Fruit fly (Drosophila melanogaster) whole organism, embryonic: ENCODE results near the gene CG4972.
A peak's percentile ranks its signal among the peaks of the same experiment; 100 is the strongest.

Source experiments
- Asciz ChIP-seq: fragments of 200-800 bp; sonication (Bioruptor generic); optimal IDR thresholded peaks from 2 replicates; lab custom pipeline; 2017; ENCODE audit warnings: missing biosample characterization, mild to moderate bottlenecking, missing genetic modification characterization, missing genetic modification reagents
- B-H1 ChIP-seq: fragments of 200-800 bp; sonication (Bioruptor generic); IDR thresholded peaks from 3 replicates; pipeline ENCODE4 v1.3.6; 2022; ENCODE audit warnings: missing biosample characterization, missing genetic modification characterization
- Bteb2 ChIP-seq: fragments of 200-800 bp; sonication (Bioruptor generic); optimal IDR thresholded peaks from 2 replicates; lab custom pipeline; 2016; ENCODE audit warnings: missing biosample characterization, missing genetic modification characterization
- CG10267 ChIP-seq: fragments of 200-800 bp; sonication (Bioruptor generic); optimal IDR thresholded peaks from 2 replicates; lab custom pipeline; 2018; ENCODE audit warnings: missing biosample characterization, mild to moderate bottlenecking, missing genetic modification characterization, moderate library complexity
- CG10321 ChIP-seq: fragments of 200-800 bp; sonication (Bioruptor generic); IDR thresholded peaks from 2 replicates; pipeline ENCODE4 v1.3.6; 2022; ENCODE audit warnings: missing biosample characterization, missing genetic modification characterization
- CG11093 ChIP-seq: fragments of 200-800 bp; sonication (Bioruptor generic); IDR thresholded peaks from 3 replicates; pipeline ENCODE4 v1.3.6; 2022; ENCODE audit warnings: missing biosample characterization, missing genetic modification characterization
- CG11695 ChIP-seq: fragments of 200-800 bp; sonication (Bioruptor generic); IDR thresholded peaks from 3 replicates; pipeline ENCODE4 v1.3.6; 2022; ENCODE audit warnings: missing biosample characterization, missing genetic modification characterization
- CG13296 ChIP-seq: fragments of 200-800 bp; sonication (Bioruptor generic); optimal IDR thresholded peaks from 3 replicates; lab custom pipeline; 2018; ENCODE audit warnings: missing biosample characterization, mild to moderate bottlenecking, missing genetic modification characterization
- CG13424 ChIP-seq: fragments of 200-800 bp; sonication (Bioruptor generic); optimal IDR thresholded peaks from 2 replicates; lab custom pipeline; 2019; ENCODE audit warnings: missing biosample characterization, mild to moderate bottlenecking, missing genetic modification characterization, moderate library complexity
- CG15073 ChIP-seq: fragments of 200-800 bp; sonication (Bioruptor generic); optimal IDR thresholded peaks from 2 replicates; lab custom pipeline; 2016; ENCODE audit warnings: missing biosample characterization, missing genetic modification characterization
- CG15601 ChIP-seq: fragments of 200-800 bp; sonication (Bioruptor generic); optimal IDR thresholded peaks from 3 replicates; lab custom pipeline; 2019; ENCODE audit warnings: missing biosample characterization, mild to moderate bottlenecking, missing genetic modification characterization, moderate library complexity
- CG1603 ChIP-seq: fragments of 200-800 bp; sonication (Bioruptor generic); optimal IDR thresholded peaks from 2 replicates; lab custom pipeline; 2019; ENCODE audit warnings: missing biosample characterization, mild to moderate bottlenecking, missing genetic modification characterization, moderate library complexity
- CG17328 ChIP-seq: fragments of 200-800 bp; sonication (Bioruptor generic); IDR thresholded peaks from 2 replicates; pipeline ENCODE4 v1.3.6; 2022; ENCODE audit warnings: missing biosample characterization, missing genetic modification characterization
- CG18476 ChIP-seq: fragments of 200-800 bp; sonication (Bioruptor generic); optimal IDR thresholded peaks from 2 replicates; lab custom pipeline; 2016; ENCODE audit warnings: missing biosample characterization, mild to moderate bottlenecking, missing genetic modification characterization
- CG18764 ChIP-seq: fragments of 200-800 bp; sonication (Bioruptor generic); optimal IDR thresholded peaks from 3 replicates; lab custom pipeline; 2016; ENCODE audit warnings: missing biosample characterization, missing genetic modification characterization
- CG2875 ChIP-seq: fragments of 200-800 bp; sonication (Bioruptor generic); optimal IDR thresholded peaks from 2 replicates; lab custom pipeline; 2017; ENCODE audit warnings: missing biosample characterization, mild to moderate bottlenecking, missing genetic modification characterization, missing genetic modification reagents
- CG2889 ChIP-seq: fragments of 200-800 bp; sonication (Bioruptor generic); IDR thresholded peaks from 3 replicates; pipeline ENCODE4 v1.3.6; 2022; ENCODE audit warnings: missing biosample characterization, missing genetic modification characterization
- CG4282 ChIP-seq: fragments of 200-800 bp; sonication (Bioruptor generic); optimal IDR thresholded peaks from 2 replicates; lab custom pipeline; 2016; ENCODE audit warnings: missing biosample characterization, missing genetic modification characterization
- CG4820 ChIP-seq: fragments of 200-800 bp; sonication (Bioruptor generic); optimal IDR thresholded peaks from 3 replicates; lab custom pipeline; 2016; ENCODE audit warnings: missing biosample characterization, missing genetic modification characterization
- CG6254 ChIP-seq: fragments of 200-800 bp; sonication (Bioruptor generic); optimal IDR thresholded peaks from 3 replicates; lab custom pipeline; 2017; ENCODE audit warnings: mild to moderate bottlenecking, missing biosample characterization, missing genetic modification reagents, missing genetic modification characterization
- CG6689 ChIP-seq: fragments of 200-800 bp; sonication (Bioruptor generic); IDR thresholded peaks from 2 replicates; pipeline ENCODE4 v1.3.6; 2022; ENCODE audit warnings: missing biosample characterization, missing genetic modification characterization
- CG8388 ChIP-seq: fragments of 200-800 bp; sonication (Bioruptor generic); optimal IDR thresholded peaks from 2 replicates; lab custom pipeline; 2019; ENCODE audit warnings: missing biosample characterization, mild to moderate bottlenecking, missing genetic modification characterization, moderate library complexity
- CG9876 ChIP-seq: fragments of 200-800 bp; sonication (Bioruptor generic); optimal IDR thresholded peaks from 2 replicates; lab custom pipeline; 2016; ENCODE audit warnings: missing biosample characterization, missing genetic modification characterization
- CrebB ChIP-seq: fragments of 200-800 bp; sonication (Bioruptor generic); optimal IDR thresholded peaks from 3 replicates; lab custom pipeline; 2018; ENCODE audit warnings: missing biosample characterization, mild to moderate bottlenecking, missing genetic modification characterization
- Drgx ChIP-seq: fragments of 200-800 bp; sonication (Bioruptor generic); IDR thresholded peaks from 2 replicates; pipeline ENCODE4 v1.3.6; 2022; ENCODE audit warnings: missing biosample characterization, missing genetic modification characterization
- Eip74EF ChIP-seq, 2 experiments: fragments of 200-800 bp in 1 of 2; fragments of >200 bp in 1 of 2; sonication (Bioruptor generic) in 1 of 2; optimal IDR thresholded peaks; 2 replicates each; lab custom pipeline; 2017 to 2019; ENCODE audit warnings: missing biosample characterization in 2 of 2, missing genetic modification characterization in 2 of 2, mild to moderate bottlenecking in 1 of 2, moderate library complexity in 1 of 2
- HHEX ChIP-seq: fragments of 200-800 bp; sonication (Bioruptor generic); optimal IDR thresholded peaks from 3 replicates; lab custom pipeline; 2017; ENCODE audit warnings: missing biosample characterization, mild to moderate bottlenecking, missing genetic modification characterization, missing genetic modification reagents
- HmgZ ChIP-seq: fragments of 200-800 bp; sonication (Bioruptor generic); optimal IDR thresholded peaks from 2 replicates; lab custom pipeline; 2018; ENCODE audit warnings: missing biosample characterization, mild to moderate bottlenecking, missing genetic modification characterization
- Hsf ChIP-seq: fragments of 200-800 bp; sonication (Bioruptor generic); optimal IDR thresholded peaks from 3 replicates; lab custom pipeline; 2016; ENCODE audit warnings: missing biosample characterization, missing genetic modification characterization
- Lim3 ChIP-seq: fragments of 200-800 bp; sonication (Bioruptor generic); IDR thresholded peaks from 2 replicates; pipeline ENCODE4 v1.3.6; 2022; ENCODE audit warnings: missing biosample characterization, missing genetic modification characterization
- Nf-YC ChIP-seq: fragments of 200-800 bp; optimal IDR thresholded peaks from 3 replicates; lab custom pipeline; 2019; ENCODE audit warnings: missing biosample characterization, mild to moderate bottlenecking, missing genetic modification characterization, moderate library complexity
- Spps ChIP-seq: fragments of 200-800 bp; sonication (Bioruptor generic); optimal IDR thresholded peaks from 2 replicates; lab custom pipeline; 2018; ENCODE audit warnings: missing biosample characterization, mild to moderate bottlenecking, missing genetic modification characterization
- Trl ChIP-seq, 3 experiments: fragments of >200 bp in 2 of 3; fragments of 200-800 bp in 1 of 3; sonication (Bioruptor generic) in 1 of 3; optimal IDR thresholded peaks; 2 replicates in 1 of 3; 3 replicates in 2 of 3; lab custom pipeline; 2016 to 2017; ENCODE audit warnings: missing biosample characterization in 1 of 3, missing genetic modification characterization in 1 of 3
- Xbp1 ChIP-seq: fragments of 200-800 bp; sonication (Bioruptor generic); optimal IDR thresholded peaks from 3 replicates; lab custom pipeline; 2016; ENCODE audit warnings: missing biosample characterization, mild to moderate bottlenecking, missing genetic modification characterization
- Xrp1 ChIP-seq: fragments of 200-800 bp; sonication (Bioruptor generic); IDR thresholded peaks from 2 replicates; pipeline ENCODE4 v1.3.6; 2022; ENCODE audit warnings: missing biosample characterization, missing genetic modification characterization
- YL-1 ChIP-seq: fragments of 200-800 bp; sonication (Bioruptor generic); optimal IDR thresholded peaks from 3 replicates; lab custom pipeline; 2017; ENCODE audit warnings: missing biosample characterization, mild to moderate bottlenecking, missing genetic modification characterization
- aop ChIP-seq: fragments of 200-800 bp; sonication (Bioruptor generic); IDR thresholded peaks from 2 replicates; pipeline ENCODE4 v1.3.6; 2022; ENCODE audit warnings: missing biosample characterization, missing genetic modification characterization
- ara ChIP-seq: fragments of 200-800 bp; sonication (Bioruptor generic); IDR thresholded peaks from 2 replicates; pipeline ENCODE4 v1.3.6; 2022; ENCODE audit warnings: missing biosample characterization, missing genetic modification characterization
- ash1 ChIP-seq: fragments of 200-800 bp; sonication (Bioruptor generic); optimal IDR thresholded peaks from 2 replicates; lab custom pipeline; 2018; ENCODE audit warnings: missing biosample characterization, mild to moderate bottlenecking, missing genetic modification characterization
- az2 ChIP-seq: fragments of 200-800 bp; sonication (Bioruptor generic); optimal IDR thresholded peaks from 3 replicates; lab custom pipeline; 2016; ENCODE audit warnings: missing biosample characterization, missing genetic modification characterization
- hb ChIP-seq: fragments of 200-800 bp; sonication (Bioruptor generic); IDR thresholded peaks from 3 replicates; pipeline ENCODE4 v1.3.6; 2022; ENCODE audit warnings: missing biosample characterization, missing genetic modification characterization; ENCODE audit not compliant: partially characterized antibody
- hkb ChIP-seq, 2 experiments: fragments of 200-800 bp in 1 of 2; fragments of >200 bp in 1 of 2; sonication (Bioruptor generic) in 1 of 2; IDR thresholded peaks in 1 of 2; optimal IDR thresholded peaks in 1 of 2; 2 replicates each; pipeline versions ENCODE4 v1.3.6 to Lab custom; 2017 to 2022; ENCODE audit warnings: missing biosample characterization in 1 of 2, missing genetic modification characterization in 1 of 2
- kah ChIP-seq: fragments of 200-800 bp; sonication (Bioruptor generic); optimal IDR thresholded peaks from 2 replicates; lab custom pipeline; 2018; ENCODE audit warnings: missing biosample characterization, mild to moderate bottlenecking, missing genetic modification characterization
- nmo ChIP-seq: fragments of 200-800 bp; sonication (Bioruptor generic); optimal IDR thresholded peaks from 2 replicates; lab custom pipeline; 2018; ENCODE audit warnings: missing biosample characterization, mild to moderate bottlenecking, missing genetic modification characterization, moderate library complexity
- peb ChIP-seq: fragments of 200-800 bp; sonication (Bioruptor generic); IDR thresholded peaks from 2 replicates; pipeline ENCODE4 v1.3.6; 2022; ENCODE audit warnings: missing biosample characterization, missing genetic modification characterization
- sna ChIP-seq: fragments of 200-800 bp; sonication (Bioruptor generic); IDR thresholded peaks from 2 replicates; pipeline ENCODE4 v1.3.6; 2022; ENCODE audit warnings: missing biosample characterization, missing genetic modification characterization; ENCODE audit not compliant: partially characterized antibody
- stc ChIP-seq: fragments of 200-800 bp; sonication (Bioruptor generic); IDR thresholded peaks from 2 replicates; pipeline ENCODE4 v1.3.6; 2022; ENCODE audit warnings: missing biosample characterization, missing genetic modification characterization
- trem ChIP-seq: fragments of 200-800 bp; optimal IDR thresholded peaks from 3 replicates; lab custom pipeline; 2019; ENCODE audit warnings: missing biosample characterization, mild to moderate bottlenecking, missing genetic modification characterization, moderate library complexity
- ttk ChIP-seq: fragments of 200-800 bp; sonication (Bioruptor generic); IDR thresholded peaks from 2 replicates; pipeline ENCODE4 v2.1.2; 2022; ENCODE audit warnings: missing biosample characterization, missing genetic modification characterization
- unpg ChIP-seq: fragments of 200-800 bp; sonication (Bioruptor generic); optimal IDR thresholded peaks from 3 replicates; lab custom pipeline; 2018; ENCODE audit warnings: missing biosample characterization, mild to moderate bottlenecking, missing genetic modification characterization, moderate library complexity

CG4972 gene

dm6 chr2L:10276436-10276835 lies 38.2 kb upstream of the CG4972 start (continued):
- no peak for TF ChIP-seq Eip74EF (GFP tag; optimal IDR thresholded peaks at IDR 0.05; lab: Kevin White, UChicago)
- no peak for TF ChIP-seq sna
- no peak for TF ChIP-seq unpg (GFP tag; lab: Kevin White, UChicago)
- no peak for TF ChIP-seq CG9876
- no peak for TF ChIP-seq Nf-YC
- no peak for TF ChIP-seq hkb (optimal IDR thresholded peaks at IDR 0.05; lab: Kevin White, UChicago)
- TF ChIP-seq hkb (GFP tag; IDR thresholded peaks at IDR 0.05; lab: Robert Waterston, UW), result peak; percentile 48
- no peak for TF ChIP-seq aop (GFP tag; lab: Robert Waterston, UW)
- TF ChIP-seq CrebB (tag; lab: Kevin White, UChicago), result no peak
- peak; percentile 50 for TF ChIP-seq trem (tag; lab: Kevin White, UChicago)
- peak; percentile 64 for TF ChIP-seq stc (GFP tag; lab: Robert Waterston, UW)
- TF ChIP-seq Asciz (GFP tag; lab: Kevin White, UChicago), result peak; percentile 75
- no peak for TF ChIP-seq Bteb2 (GFP tag; lab: Kevin White, UChicago)
- TF ChIP-seq B-H1 (GFP tag; lab: Robert Waterston, UW), result peak; percentile 10; the same call in 1 of the 3 replicates
- TF ChIP-seq Drgx (GFP tag; lab: Robert Waterston, UW), result peak; percentile 74
- TF ChIP-seq HHEX (GFP tag; lab: Kevin White, UChicago), result no peak
- TF ChIP-seq ttk (GFP tag; lab: Robert Waterston, UW), result no peak
- TF ChIP-seq CG2889, result no peak
- no peak for TF ChIP-seq ash1 (GFP tag; lab: Kevin White, UChicago)
- TF ChIP-seq YL-1 (GFP tag; lab: Kevin White, UChicago), result peak; percentile 4
- peak; percentile 41 for TF ChIP-seq nmo (GFP tag; lab: Kevin White, UChicago)
- peak; percentile 18 for TF ChIP-seq CG15601
- TF ChIP-seq peb (GFP tag; lab: Robert Waterston, UW), result no peak
- peak; percentile 54 for TF ChIP-seq Spps
- peak; percentile 29 for TF ChIP-seq CG2875 (GFP tag; lab: Kevin White, UChicago)
- no peak for TF ChIP-seq CG13424
- peak; percentile 72 for TF ChIP-seq Xrp1 (GFP tag; lab: Robert Waterston, UW)
- peak; percentile 5 for TF ChIP-seq CG18764 (GFP tag; lab: Kevin White, UChicago)
- peak; percentile 57 for TF ChIP-seq CG10267 (tag; lab: Kevin White, UChicago)
- no peak for TF ChIP-seq HmgZ (tag; lab: Kevin White, UChicago)
- TF ChIP-seq Xbp1 (GFP tag; lab: Kevin White, UChicago), result no peak
- 0 out of 2 replicates have a peak, but pooled peaks have one; percentile 30 for TF ChIP-seq ara (GFP tag; lab: Robert Waterston, UW)
- TF ChIP-seq CG11093 (GFP tag; lab: Robert Waterston, UW), result no peak
- TF ChIP-seq CG18476, result no peak
- TF ChIP-seq kah (GFP tag; lab: Kevin White, UChicago), result peak; percentile 44
- TF ChIP-seq Lim3 (GFP tag; lab: Robert Waterston, UW), result no peak
- TF ChIP-seq Trl (optimal IDR thresholded peaks at IDR 0.05; lab: Kevin White, UChicago), result no peak
- no peak for TF ChIP-seq Trl (GFP tag; optimal IDR thresholded peaks at IDR 0.05; lab: Kevin White, UChicago)
- peak; percentile 23 for TF ChIP-seq az2 (GFP tag; lab: Kevin White, UChicago)
- TF ChIP-seq CG13296 (GFP tag; lab: Kevin White, UChicago), result no peak
- peak; percentile 46 for TF ChIP-seq CG8388 (GFP tag; lab: Kevin White, UChicago)
- TF ChIP-seq CG10321, result no peak
- TF ChIP-seq CG4282, result no peak
- TF ChIP-seq hb (GFP tag; lab: Robert Waterston, UW), result no peak
- 0 out of 2 replicates have a peak, but pooled peaks have one; percentile 31 for TF ChIP-seq CG17328 (GFP tag; lab: Robert Waterston, UW)
- peak; percentile 30; the same call in 1 of the 3 replicates for TF ChIP-seq CG11695 (GFP tag; lab: Robert Waterston, UW)
- no peak for TF ChIP-seq Hsf (GFP tag; lab: Kevin White, UChicago)
- TF ChIP-seq CG15073 (GFP tag; lab: Kevin White, UChicago), result no peak
- peak; percentile 23 for TF ChIP-seq CG6689 (GFP tag; lab: Robert Waterston, UW)
- TF ChIP-seq CG1603 (tag; lab: Kevin White, UChicago), result no peak
- peak; percentile 69 for TF ChIP-seq CG6254 (GFP tag; lab: Kevin White, UChicago)
- peak; percentile 41 for TF ChIP-seq CG4820 (GFP tag; lab: Kevin White, UChicago)
